Fruit fly (Drosophila melanogaster) whole organism, embryonic: ENCODE measurements around the gene CG33331.
A peak's percentile ranks its signal among the peaks of the same experiment; 100 is the strongest.

Experiments used
- Blimp-1 ChIP-seq: fragments of 200-800 bp; sonication (Bioruptor generic); optimal IDR thresholded peaks from 3 replicates; lab custom pipeline; 2018; ENCODE audit warnings: missing biosample characterization, missing genetic modification characterization, mild to moderate bottlenecking, moderate library complexity, missing genetic modification reagents
- Bteb2 ChIP-seq: fragments of 200-800 bp; sonication (Bioruptor generic); optimal IDR thresholded peaks from 2 replicates; lab custom pipeline; 2016; ENCODE audit warnings: missing biosample characterization, missing genetic modification characterization
- CG11398 ChIP-seq: fragments of 200-800 bp; sonication (Bioruptor generic); optimal IDR thresholded peaks from 2 replicates; lab custom pipeline; 2016; ENCODE audit warnings: missing biosample characterization, missing genetic modification characterization
- CG12071 ChIP-seq: fragments of 200-800 bp; sonication (Bioruptor generic); optimal IDR thresholded peaks from 3 replicates; lab custom pipeline; 2018; ENCODE audit warnings: missing biosample characterization, mild to moderate bottlenecking, missing genetic modification characterization
- CG12155 ChIP-seq: fragments of 200-800 bp; sonication (Bioruptor generic); optimal IDR thresholded peaks from 3 replicates; lab custom pipeline; 2016; ENCODE audit warnings: missing biosample characterization, missing genetic modification characterization
- CG13894 ChIP-seq: fragments of 200-800 bp; sonication (Bioruptor generic); optimal IDR thresholded peaks from 3 replicates; lab custom pipeline; 2018; ENCODE audit warnings: missing biosample characterization, mild to moderate bottlenecking, missing genetic modification characterization, moderate library complexity
- CG15073 ChIP-seq: fragments of 200-800 bp; sonication (Bioruptor generic); optimal IDR thresholded peaks from 2 replicates; lab custom pipeline; 2016; ENCODE audit warnings: missing biosample characterization, missing genetic modification characterization
- CG15479 ChIP-seq: fragments of 200-800 bp; sonication (Bioruptor generic); optimal IDR thresholded peaks from 3 replicates; lab custom pipeline; 2019; ENCODE audit warnings: missing biosample characterization, mild to moderate bottlenecking, missing genetic modification characterization, moderate library complexity
- CG16779 ChIP-seq: fragments of 200-800 bp; sonication (Bioruptor generic); IDR thresholded peaks from 2 replicates; pipeline ENCODE4 v1.3.6; 2022; ENCODE audit warnings: missing biosample characterization, missing genetic modification characterization
- CG17186 ChIP-seq: fragments of 200-800 bp; sonication (Bioruptor generic); optimal IDR thresholded peaks from 3 replicates; lab custom pipeline; 2017; ENCODE audit warnings: missing biosample characterization, missing genetic modification reagents, missing genetic modification characterization
- CG17328 ChIP-seq: fragments of 200-800 bp; sonication (Bioruptor generic); IDR thresholded peaks from 2 replicates; pipeline ENCODE4 v1.3.6; 2022; ENCODE audit warnings: missing biosample characterization, missing genetic modification characterization
- CG17568 ChIP-seq: fragments of 200-800 bp; sonication (Bioruptor generic); optimal IDR thresholded peaks from 2 replicates; lab custom pipeline; 2018; ENCODE audit warnings: missing biosample characterization, mild to moderate bottlenecking, missing genetic modification characterization, moderate library complexity
- CG17912 ChIP-seq: fragments of 200-800 bp; sonication (Bioruptor generic); optimal IDR thresholded peaks from 2 replicates; lab custom pipeline; 2018; ENCODE audit warnings: missing biosample characterization, mild to moderate bottlenecking, missing genetic modification characterization
- CG18476 ChIP-seq: fragments of 200-800 bp; sonication (Bioruptor generic); optimal IDR thresholded peaks from 2 replicates; lab custom pipeline; 2016; ENCODE audit warnings: missing biosample characterization, mild to moderate bottlenecking, missing genetic modification characterization
- CG2129 ChIP-seq: fragments of 200-800 bp; sonication (Bioruptor generic); IDR thresholded peaks from 2 replicates; pipeline ENCODE4 v1.3.6; 2022; ENCODE audit warnings: missing biosample characterization, missing genetic modification characterization; ENCODE audit not compliant: partially characterized antibody
- CG2875 ChIP-seq: fragments of 200-800 bp; sonication (Bioruptor generic); optimal IDR thresholded peaks from 2 replicates; lab custom pipeline; 2017; ENCODE audit warnings: missing biosample characterization, mild to moderate bottlenecking, missing genetic modification characterization, missing genetic modification reagents
- CG4282 ChIP-seq: fragments of 200-800 bp; sonication (Bioruptor generic); optimal IDR thresholded peaks from 2 replicates; lab custom pipeline; 2016; ENCODE audit warnings: missing biosample characterization, missing genetic modification characterization
- CG4424 ChIP-seq: fragments of 200-800 bp; sonication (Bioruptor generic); optimal IDR thresholded peaks from 3 replicates; lab custom pipeline; 2016; ENCODE audit warnings: missing biosample characterization, missing genetic modification characterization
- CG5953 ChIP-seq: fragments of 200-800 bp; sonication (Bioruptor generic); IDR thresholded peaks from 2 replicates; pipeline ENCODE4 v1.3.6; 2022; ENCODE audit warnings: missing biosample characterization, missing genetic modification characterization
- CG7928 ChIP-seq: fragments of 200-800 bp; sonication (Bioruptor generic); optimal IDR thresholded peaks from 2 replicates; lab custom pipeline; 2017; ENCODE audit warnings: missing biosample characterization, mild to moderate bottlenecking, missing genetic modification characterization
- CG7963 ChIP-seq: fragments of 200-800 bp; sonication (Bioruptor generic); IDR thresholded peaks from 3 replicates; pipeline ENCODE4 v1.3.6; 2022; ENCODE audit warnings: missing biosample characterization, missing genetic modification characterization; ENCODE audit not compliant: partially characterized antibody
- CG7987 ChIP-seq: fragments of 200-800 bp; sonication (Bioruptor generic); optimal IDR thresholded peaks from 2 replicates; lab custom pipeline; 2018; ENCODE audit warnings: missing biosample characterization, mild to moderate bottlenecking, missing genetic modification characterization, moderate library complexity
- CG9817 ChIP-seq: fragments of 200-800 bp; sonication (Bioruptor generic); optimal IDR thresholded peaks from 2 replicates; lab custom pipeline; 2018; ENCODE audit warnings: missing biosample characterization, mild to moderate bottlenecking, missing genetic modification characterization, moderate library complexity
- CTCF ChIP-seq: fragments of 200-800 bp; sonication (Bioruptor generic); optimal IDR thresholded peaks from 2 replicates; lab custom pipeline; 2017; ENCODE audit warnings: missing biosample characterization, mild to moderate bottlenecking, missing genetic modification characterization, moderate library complexity
- Dbx ChIP-seq: fragments of 200-800 bp; sonication (Bioruptor generic); IDR thresholded peaks from 3 replicates; pipeline ENCODE4 v1.3.6; 2022; ENCODE audit warnings: missing biosample characterization, missing genetic modification characterization
- Ets65A ChIP-seq: fragments of 200-800 bp; sonication (Bioruptor generic); peaks from one replicate; lab custom pipeline; 2016; ENCODE audit warnings: missing biosample characterization, missing genetic modification characterization
- Fer3 ChIP-seq: fragments of 200-800 bp; sonication (Bioruptor generic); optimal IDR thresholded peaks from 2 replicates; lab custom pipeline; 2018; ENCODE audit warnings: missing biosample characterization, mild to moderate bottlenecking, missing genetic modification characterization, moderate library complexity
- HLHmδ ChIP-seq: fragments of 200-800 bp; sonication (Bioruptor generic); optimal IDR thresholded peaks from 2 replicates; lab custom pipeline; 2018; ENCODE audit warnings: missing biosample characterization, mild to moderate bottlenecking, missing genetic modification characterization, moderate library complexity
- HmgZ ChIP-seq: fragments of 200-800 bp; sonication (Bioruptor generic); optimal IDR thresholded peaks from 2 replicates; lab custom pipeline; 2018; ENCODE audit warnings: missing biosample characterization, mild to moderate bottlenecking, missing genetic modification characterization
- Myb ChIP-seq: fragments of 200-800 bp; sonication (Bioruptor generic); optimal IDR thresholded peaks from 2 replicates; lab custom pipeline; 2016; ENCODE audit warnings: missing biosample characterization, missing genetic modification characterization
- NC2β ChIP-seq: fragments of 200-800 bp; sonication (Bioruptor generic); optimal IDR thresholded peaks from 2 replicates; lab custom pipeline; 2016; ENCODE audit warnings: missing biosample characterization, missing genetic modification characterization
- Nf-YA ChIP-seq: fragments of 200-800 bp; sonication (Bioruptor generic); IDR thresholded peaks from 2 replicates; pipeline ENCODE4 v1.3.6; 2022; ENCODE audit warnings: missing biosample characterization, missing genetic modification characterization
- Stat92E ChIP-seq, 3 experiments: fragments of >200 bp in 2 of 3; fragments of 200-800 bp in 1 of 3; sonication (Bioruptor generic) in 1 of 3; optimal IDR thresholded peaks; 2 replicates each; lab custom pipeline; 2017 to 2019; ENCODE audit warnings: missing biosample characterization in 3 of 3, missing genetic modification characterization in 3 of 3, mild to moderate bottlenecking in 1 of 3, moderate library complexity in 1 of 3
- ap ChIP-seq: fragments of 200-800 bp; sonication (Bioruptor generic); IDR thresholded peaks from 2 replicates; pipeline ENCODE4 v1.3.6; 2022; ENCODE audit warnings: missing biosample characterization, missing genetic modification characterization
- bcd ChIP-seq: fragments of 200-800 bp; sonication (Bioruptor generic); optimal IDR thresholded peaks from 2 replicates; lab custom pipeline; 2017; ENCODE audit warnings: missing biosample characterization, mild to moderate bottlenecking, missing genetic modification characterization
- bigmax ChIP-seq: fragments of 200-800 bp; sonication (Bioruptor generic); optimal IDR thresholded peaks from 2 replicates; lab custom pipeline; 2018; ENCODE audit warnings: missing biosample characterization, mild to moderate bottlenecking, missing genetic modification characterization
- cas ChIP-seq: fragments of 200-800 bp; sonication (Bioruptor generic); IDR thresholded peaks from 2 replicates; pipeline ENCODE4 v1.3.6; 2022; ENCODE audit warnings: missing biosample characterization, missing genetic modification characterization
- croc ChIP-seq: fragments of 200-800 bp; sonication (Bioruptor generic); conservative IDR thresholded peaks from 3 replicates; pipeline ENCODE4 v1.3.6; 2022; ENCODE audit warnings: missing biosample characterization, missing genetic modification characterization
- disco-r ChIP-seq: fragments of 200-800 bp; sonication (Bioruptor generic); optimal IDR thresholded peaks from 2 replicates; lab custom pipeline; 2016; ENCODE audit warnings: missing biosample characterization, missing genetic modification characterization
- eve ChIP-seq, 2 experiments: fragments of >200 bp; optimal IDR thresholded peaks; 2 replicates each; lab custom pipeline; 2017; ENCODE audit warnings: missing biosample characterization in 2 of 2, missing genetic modification characterization in 2 of 2
- fd96Cb ChIP-seq: fragments of 200-800 bp; sonication (Bioruptor generic); optimal IDR thresholded peaks from 2 replicates; lab custom pipeline; 2018; ENCODE audit warnings: missing biosample characterization, mild to moderate bottlenecking, missing genetic modification characterization, moderate library complexity
- fru ChIP-seq: fragments of >200 bp; optimal IDR thresholded peaks from 2 replicates; lab custom pipeline; 2017
- gem ChIP-seq: fragments of 200-800 bp; sonication (Bioruptor generic); optimal IDR thresholded peaks from 2 replicates; lab custom pipeline; 2019; ENCODE audit warnings: missing biosample characterization, mild to moderate bottlenecking, missing genetic modification characterization, moderate library complexity
- gro ChIP-seq: fragments of 200-800 bp; sonication (Bioruptor generic); optimal IDR thresholded peaks from 2 replicates; lab custom pipeline; 2016; ENCODE audit warnings: missing biosample characterization, missing genetic modification characterization
- lbe ChIP-seq: fragments of 200-800 bp; sonication (Bioruptor generic); optimal IDR thresholded peaks from 2 replicates; lab custom pipeline; 2016; ENCODE audit warnings: missing biosample characterization, mild to moderate bottlenecking, missing genetic modification characterization
- lov ChIP-seq, 2 experiments: fragments of 200-800 bp in 1 of 2; fragments of >200 bp in 1 of 2; sonication (Bioruptor generic) in 1 of 2; IDR thresholded peaks in 1 of 2; optimal IDR thresholded peaks in 1 of 2; 2 replicates in 1 of 2; 3 replicates in 1 of 2; pipeline versions ENCODE4 v1.3.6 to Lab custom; 2017 to 2022; ENCODE audit warnings: missing biosample characterization in 1 of 2, missing genetic modification characterization in 1 of 2
- nau ChIP-seq: fragments of 200-800 bp; sonication (Bioruptor generic); optimal IDR thresholded peaks from 3 replicates; lab custom pipeline; 2017; ENCODE audit warnings: missing biosample characterization, mild to moderate bottlenecking, missing genetic modification characterization, missing genetic modification reagents
- pho ChIP-seq: fragments of 200-800 bp; sonication (Bioruptor generic); optimal IDR thresholded peaks from 2 replicates; lab custom pipeline; 2016; ENCODE audit warnings: missing biosample characterization, missing genetic modification characterization
- psq ChIP-seq: fragments of 200-800 bp; sonication (Bioruptor generic); optimal IDR thresholded peaks from 2 replicates; lab custom pipeline; 2017; ENCODE audit warnings: missing biosample characterization, missing genetic modification characterization
- sima ChIP-seq: fragments of 200-800 bp; sonication (Bioruptor generic); optimal IDR thresholded peaks from 2 replicates; lab custom pipeline; 2016; ENCODE audit warnings: missing biosample characterization, missing genetic modification characterization
- zfh1 ChIP-seq: fragments of 200-800 bp; sonication (Bioruptor generic); IDR thresholded peaks from 3 replicates; pipeline ENCODE4 v1.3.6; 2022; ENCODE audit warnings: missing biosample characterization, missing genetic modification characterization

The CG33331 gene

DNA sequence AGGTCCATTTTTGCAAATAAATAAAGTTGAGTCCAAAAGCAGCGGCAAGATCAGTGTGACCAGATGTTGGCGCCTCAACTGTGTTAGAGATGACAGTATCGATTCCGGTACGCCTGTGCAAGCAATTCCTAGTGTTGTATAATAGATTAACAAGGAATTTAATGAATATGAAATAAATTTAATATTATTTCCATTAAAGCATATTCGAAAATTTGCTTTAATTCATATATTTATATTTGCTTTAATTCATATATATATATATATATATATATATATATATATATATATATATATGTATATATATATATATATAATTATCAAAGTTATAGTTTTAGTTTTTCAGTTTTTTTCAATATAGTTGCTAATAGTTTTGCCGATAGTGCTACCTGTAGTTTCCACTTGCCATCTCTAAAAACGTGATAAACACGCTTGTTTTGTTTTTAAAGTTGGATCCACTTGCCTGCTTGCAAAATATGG lies 12.1 kb downstream of the CG33331 start, which contains the start of the genes Nup93-2 and CG3817 (continued):
- peak; percentile 28 for TF ChIP-seq fd96Cb (tag; lab: Kevin White, UChicago)
- peak; percentile 97 for TF ChIP-seq Ets65A (GFP tag; lab: Kevin White, UChicago)
- no peak for TF ChIP-seq CG4282 (GFP tag; lab: Kevin White, UChicago)
- TF ChIP-seq Dbx, result peak; percentile 59; the same call in 1 of the 3 replicates
- TF ChIP-seq CG17912, result no peak
- peak; percentile 28 for TF ChIP-seq Fer3 (tag; lab: Kevin White, UChicago)
- no peak for TF ChIP-seq disco-r (GFP tag; lab: Kevin White, UChicago)
- no peak for TF ChIP-seq lov (optimal IDR thresholded peaks at IDR 0.05; lab: Kevin White, UChicago)
- no peak for TF ChIP-seq lov (GFP tag; IDR thresholded peaks at IDR 0.05; lab: Robert Waterston, UW)
- no peak for TF ChIP-seq zfh1 (GFP tag; lab: Robert Waterston, UW)
- no peak for TF ChIP-seq nau (GFP tag; lab: Kevin White, UChicago)
- no peak for TF ChIP-seq CTCF (GFP tag; lab: Kevin White, UChicago)
- no peak for TF ChIP-seq croc (GFP tag; lab: Robert Waterston, UW)
- peak; percentile 89 for TF ChIP-seq gem (tag; lab: Kevin White, UChicago)
- no peak for TF ChIP-seq psq (GFP tag; lab: Kevin White, UChicago)
- TF ChIP-seq gro (GFP tag; lab: Kevin White, UChicago), result peak; percentile 8
- peak; percentile 61 for TF ChIP-seq CG2129
- peak; percentile 33 for TF ChIP-seq CG13894
- TF ChIP-seq CG7963 (GFP tag; lab: Robert Waterston, UW), result 0 out of 3 replicates have a peak, but pooled peaks have one; percentile 45
- TF ChIP-seq cas, result peak; percentile 54; the same call in 1 of the 2 replicates
- peak in 1 of 3 experiments; percentile 53 for TF ChIP-seq Stat92E (GFP tag; optimal IDR thresholded peaks at IDR 0.05; lab: Kevin White, UChicago)
- no peak for TF ChIP-seq Bteb2 (GFP tag; lab: Kevin White, UChicago)
- no peak for TF ChIP-seq pho (GFP tag; lab: Kevin White, UChicago)
- no peak for TF ChIP-seq NC2β (GFP tag; lab: Kevin White, UChicago)
- TF ChIP-seq CG9817, result peak; percentile 89
- TF ChIP-seq fru, result no peak
- no peak for TF ChIP-seq CG16779 (GFP tag; lab: Robert Waterston, UW)
- TF ChIP-seq Blimp-1 (GFP tag; lab: Kevin White, UChicago), result peak; percentile 21
- no peak for TF ChIP-seq CG12071 (GFP tag; lab: Kevin White, UChicago)
- TF ChIP-seq eve (GFP tag; optimal IDR thresholded peaks at IDR 0.05; lab: Kevin White, UChicago), result no peak
- TF ChIP-seq lbe (GFP tag; lab: Kevin White, UChicago), result no peak
- no peak for TF ChIP-seq CG12155 (GFP tag; lab: Kevin White, UChicago)
- no peak for TF ChIP-seq CG11398 (GFP tag; lab: Kevin White, UChicago)
- TF ChIP-seq CG2875, result no peak
- TF ChIP-seq ap, result no peak
- TF ChIP-seq CG15073 (GFP tag; lab: Kevin White, UChicago), result no peak
- no peak for TF ChIP-seq Myb
- TF ChIP-seq CG17568, result no peak
- TF ChIP-seq CG17328 (GFP tag; lab: Robert Waterston, UW), result no peak
- TF ChIP-seq CG17186 (GFP tag; lab: Kevin White, UChicago), result peak; percentile 1
- no peak for TF ChIP-seq CG7928 (GFP tag; lab: Kevin White, UChicago)
- no peak for TF ChIP-seq CG5953 (GFP tag; lab: Robert Waterston, UW)
- no peak for TF ChIP-seq CG15479 (GFP tag; lab: Kevin White, UChicago)
- peak; percentile 44 for TF ChIP-seq bcd (GFP tag; lab: Kevin White, UChicago)
- TF ChIP-seq CG7987 (GFP tag; lab: Kevin White, UChicago), result no peak
- peak; percentile 50 for TF ChIP-seq CG4424 (GFP tag; lab: Kevin White, UChicago)
- no peak for TF ChIP-seq HmgZ (tag; lab: Kevin White, UChicago)
- TF ChIP-seq sima, result no peak
- no peak for TF ChIP-seq bigmax (GFP tag; lab: Kevin White, UChicago)
- no peak for TF ChIP-seq CG18476 (GFP tag; lab: Kevin White, UChicago)
- no peak for TF ChIP-seq HLHmδ (GFP tag; lab: Kevin White, UChicago)
- TF ChIP-seq Nf-YA, result no peak
